Fruit fly (Drosophila melanogaster) whole organism, embryonic: Measurements from ENCODE around the gene CG31495.

Experiments
- ATbp ChIP-seq: fragments of 200-800 bp; sonication (Bioruptor generic); optimal IDR thresholded peaks from 2 replicates; lab custom pipeline; 2017; ENCODE audit warnings: missing biosample characterization, mild to moderate bottlenecking, missing genetic modification characterization, missing genetic modification reagents
- Atf6 ChIP-seq: fragments of 200-800 bp; sonication (Bioruptor generic); IDR thresholded peaks from 2 replicates; pipeline ENCODE4 v1.3.6; 2022; ENCODE audit warnings: missing biosample characterization, missing genetic modification characterization
- Awh ChIP-seq: fragments of 200-800 bp; sonication (Bioruptor generic); IDR thresholded peaks from 2 replicates; pipeline ENCODE4, ENCODE4 v1.3.6; 2022; ENCODE audit warnings: missing biosample characterization, missing genetic modification characterization
- CG10147 ChIP-seq: fragments of 200-800 bp; sonication (Bioruptor generic); optimal IDR thresholded peaks from 2 replicates; lab custom pipeline; 2019; ENCODE audit warnings: missing biosample characterization, mild to moderate bottlenecking, missing genetic modification characterization, moderate library complexity
- CG10979 ChIP-seq: fragments of 200-800 bp; sonication (Bioruptor generic); optimal IDR thresholded peaks from 2 replicates; lab custom pipeline; 2018; ENCODE audit warnings: missing biosample characterization, mild to moderate bottlenecking, missing genetic modification characterization, moderate library complexity
- CG11398 ChIP-seq: fragments of 200-800 bp; sonication (Bioruptor generic); optimal IDR thresholded peaks from 2 replicates; lab custom pipeline; 2016; ENCODE audit warnings: missing biosample characterization, missing genetic modification characterization
- CG12104 ChIP-seq: fragments of 200-800 bp; sonication (Bioruptor generic); optimal IDR thresholded peaks from 3 replicates; lab custom pipeline; 2016; ENCODE audit warnings: missing biosample characterization, missing genetic modification characterization
- CG12219 ChIP-seq: fragments of 200-800 bp; sonication (Bioruptor generic); optimal IDR thresholded peaks from 3 replicates; lab custom pipeline; 2018; ENCODE audit warnings: missing biosample characterization, mild to moderate bottlenecking, missing genetic modification characterization
- CG12236 ChIP-seq: fragments of 200-800 bp; sonication (Bioruptor generic); optimal IDR thresholded peaks from 2 replicates; lab custom pipeline; 2016; ENCODE audit warnings: missing biosample characterization, missing genetic modification characterization
- CG13624 ChIP-seq: fragments of 200-800 bp; sonication (Bioruptor generic); optimal IDR thresholded peaks from 2 replicates; lab custom pipeline; 2016; ENCODE audit warnings: missing biosample characterization, missing genetic modification characterization
- CG15514 ChIP-seq: fragments of 200-800 bp; sonication (Bioruptor generic); optimal IDR thresholded peaks from 3 replicates; lab custom pipeline; 2017; ENCODE audit warnings: missing biosample characterization, missing genetic modification characterization, mild to moderate bottlenecking, moderate library complexity, missing genetic modification reagents
- CG1603 ChIP-seq: fragments of 200-800 bp; sonication (Bioruptor generic); optimal IDR thresholded peaks from 2 replicates; lab custom pipeline; 2019; ENCODE audit warnings: missing biosample characterization, mild to moderate bottlenecking, missing genetic modification characterization, moderate library complexity
- CG16815 ChIP-seq: fragments of 200-800 bp; sonication (Bioruptor generic); optimal IDR thresholded peaks from 3 replicates; lab custom pipeline; 2017; ENCODE audit warnings: missing biosample characterization, mild to moderate bottlenecking, missing genetic modification characterization
- CG16863 ChIP-seq: fragments of 200-800 bp; sonication (Bioruptor generic); optimal IDR thresholded peaks from 3 replicates; lab custom pipeline; 2016; ENCODE audit warnings: missing biosample characterization, missing genetic modification characterization
- CG18262 ChIP-seq: fragments of 200-800 bp; optimal IDR thresholded peaks from 3 replicates; lab custom pipeline; 2019; ENCODE audit warnings: missing biosample characterization, mild to moderate bottlenecking, missing genetic modification characterization, moderate library complexity
- CG18764 ChIP-seq: fragments of 200-800 bp; sonication (Bioruptor generic); optimal IDR thresholded peaks from 3 replicates; lab custom pipeline; 2016; ENCODE audit warnings: missing biosample characterization, missing genetic modification characterization
- CG2116 ChIP-seq: fragments of 200-800 bp; sonication (Bioruptor generic); optimal IDR thresholded peaks from 3 replicates; lab custom pipeline; 2018; ENCODE audit warnings: missing biosample characterization, mild to moderate bottlenecking, missing genetic modification characterization
- CG3163 ChIP-seq: fragments of 200-800 bp; sonication (Bioruptor generic); optimal IDR thresholded peaks from 3 replicates; lab custom pipeline; 2016; ENCODE audit warnings: missing biosample characterization, missing genetic modification characterization
- CG32532 ChIP-seq: fragments of 200-800 bp; sonication (Bioruptor generic); IDR thresholded peaks from 2 replicates; pipeline ENCODE4 v1.3.6; 2022; ENCODE audit warnings: missing biosample characterization, missing genetic modification characterization
- CG3281 ChIP-seq: fragments of 200-800 bp; sonication (Bioruptor generic); optimal IDR thresholded peaks from 3 replicates; lab custom pipeline; 2017; ENCODE audit warnings: missing biosample characterization, mild to moderate bottlenecking, missing genetic modification characterization
- CG33557 ChIP-seq: fragments of 200-800 bp; sonication (Bioruptor generic); optimal IDR thresholded peaks from 2 replicates; lab custom pipeline; 2019; ENCODE audit warnings: missing biosample characterization, mild to moderate bottlenecking, missing genetic modification characterization, moderate library complexity
- CG34376 ChIP-seq: fragments of 200-800 bp; sonication (Bioruptor generic); optimal IDR thresholded peaks from 2 replicates; lab custom pipeline; 2018; ENCODE audit warnings: missing biosample characterization, mild to moderate bottlenecking, missing genetic modification characterization
- CG6175 ChIP-seq: fragments of 200-800 bp; sonication (Bioruptor generic); IDR thresholded peaks from 3 replicates; pipeline ENCODE4 v1.3.6; 2022; ENCODE audit warnings: missing biosample characterization, missing genetic modification characterization
- CG6254 ChIP-seq: fragments of 200-800 bp; sonication (Bioruptor generic); optimal IDR thresholded peaks from 3 replicates; lab custom pipeline; 2017; ENCODE audit warnings: mild to moderate bottlenecking, missing biosample characterization, missing genetic modification reagents, missing genetic modification characterization
- CG6765 ChIP-seq: fragments of 200-800 bp; sonication (Bioruptor generic); optimal IDR thresholded peaks from 3 replicates; lab custom pipeline; 2017; ENCODE audit warnings: missing biosample characterization, mild to moderate bottlenecking, missing genetic modification characterization
- CG6791 ChIP-seq: fragments of 200-800 bp; sonication (Bioruptor generic); IDR thresholded peaks from 3 replicates; pipeline ENCODE4 v1.3.6; 2022; ENCODE audit warnings: missing biosample characterization, missing genetic modification characterization; ENCODE audit not compliant: partially characterized antibody
- CG8478 ChIP-seq: fragments of >200 bp; optimal IDR thresholded peaks from 2 replicates; lab custom pipeline; 2018
- CG9817 ChIP-seq: fragments of 200-800 bp; sonication (Bioruptor generic); optimal IDR thresholded peaks from 2 replicates; lab custom pipeline; 2018; ENCODE audit warnings: missing biosample characterization, mild to moderate bottlenecking, missing genetic modification characterization, moderate library complexity
- D ChIP-seq, 2 experiments: fragments of 200-800 bp in 1 of 2; fragments of >200 bp in 1 of 2; sonication (Bioruptor generic) in 1 of 2; optimal IDR thresholded peaks; 2 replicates in 1 of 2; 3 replicates in 1 of 2; lab custom pipeline; 2017; ENCODE audit warnings: mild to moderate bottlenecking in 1 of 2, missing biosample characterization in 1 of 2, missing genetic modification characterization in 1 of 2, missing genetic modification reagents in 1 of 2
- Dfd ChIP-seq, 2 experiments: fragments of >200 bp; optimal IDR thresholded peaks; 2 replicates each; lab custom pipeline; 2017; ENCODE audit warnings: missing biosample characterization in 2 of 2, missing genetic modification characterization in 2 of 2
- Dip3 ChIP-seq: fragments of 200-800 bp; sonication (Bioruptor generic); optimal IDR thresholded peaks from 3 replicates; lab custom pipeline; 2016; ENCODE audit warnings: missing biosample characterization, missing genetic modification characterization
- Dll ChIP-seq: fragments of 200-800 bp; sonication (Bioruptor generic); IDR thresholded peaks from 4 replicates; pipeline ENCODE4 v1.3.6; 2022; ENCODE audit warnings: missing biosample characterization, missing genetic modification characterization; ENCODE audit not compliant: partially characterized antibody
- Drgx ChIP-seq: fragments of 200-800 bp; sonication (Bioruptor generic); IDR thresholded peaks from 2 replicates; pipeline ENCODE4 v1.3.6; 2022; ENCODE audit warnings: missing biosample characterization, missing genetic modification characterization
- Hand ChIP-seq: fragments of 200-800 bp; sonication (Bioruptor generic); optimal IDR thresholded peaks from 2 replicates; lab custom pipeline; 2017; ENCODE audit warnings: mild to moderate bottlenecking, missing biosample characterization, missing genetic modification reagents, missing genetic modification characterization
- Hmx ChIP-seq: fragments of 200-800 bp; sonication (Bioruptor generic); optimal IDR thresholded peaks from 2 replicates; lab custom pipeline; 2016; ENCODE audit warnings: missing biosample characterization, missing genetic modification characterization
- Lpt ChIP-seq: fragments of >200 bp; optimal IDR thresholded peaks from 2 replicates; lab custom pipeline; 2018; ENCODE audit warnings: missing biosample characterization, missing genetic modification characterization
- Med ChIP-seq: fragments of 200-800 bp; sonication (Bioruptor generic); peaks from one replicate; lab custom pipeline; 2016; ENCODE audit warnings: missing biosample characterization, missing genetic modification characterization, mild to moderate bottlenecking, inconsistent platforms, moderate library complexity
- Meics ChIP-seq: fragments of 200-800 bp; sonication (Bioruptor generic); optimal IDR thresholded peaks from 2 replicates; lab custom pipeline; 2017; ENCODE audit warnings: missing biosample characterization, mild to moderate bottlenecking, missing genetic modification characterization
- NFAT ChIP-seq: fragments of 200-800 bp; sonication (Bioruptor generic); IDR thresholded peaks from 2 replicates; pipeline ENCODE4 v1.3.6; 2022; ENCODE audit warnings: missing biosample characterization, missing genetic modification characterization
- Nf-YA ChIP-seq: fragments of 200-800 bp; sonication (Bioruptor generic); IDR thresholded peaks from 2 replicates; pipeline ENCODE4 v1.3.6; 2022; ENCODE audit warnings: missing biosample characterization, missing genetic modification characterization
- Optix ChIP-seq: fragments of 200-800 bp; sonication (Bioruptor generic); IDR thresholded peaks from 3 replicates; pipeline ENCODE4 v1.3.6; 2022; ENCODE audit warnings: missing biosample characterization, missing genetic modification characterization
- Sin3A ChIP-seq: fragments of >200 bp; optimal IDR thresholded peaks from 2 replicates; lab custom pipeline; 2018
- cad ChIP-seq: fragments of >200 bp; optimal IDR thresholded peaks from 2 replicates; lab custom pipeline; 2017; ENCODE audit warnings: missing biosample characterization, missing genetic modification characterization
- crc ChIP-seq: fragments of 200-800 bp; sonication (Bioruptor generic); optimal IDR thresholded peaks from 2 replicates; lab custom pipeline; 2016; ENCODE audit warnings: missing biosample characterization, missing genetic modification characterization
- fd64A ChIP-seq: fragments of 200-800 bp; sonication (Bioruptor generic); optimal IDR thresholded peaks from 3 replicates; lab custom pipeline; 2018; ENCODE audit warnings: missing biosample characterization, mild to moderate bottlenecking, missing genetic modification characterization
- hb ChIP-seq: fragments of 200-800 bp; sonication (Bioruptor generic); IDR thresholded peaks from 3 replicates; pipeline ENCODE4 v1.3.6; 2022; ENCODE audit warnings: missing biosample characterization, missing genetic modification characterization; ENCODE audit not compliant: partially characterized antibody
- maf-S ChIP-seq: fragments of 200-800 bp; sonication (Bioruptor generic); optimal IDR thresholded peaks from 2 replicates; lab custom pipeline; 2016; ENCODE audit warnings: missing biosample characterization, missing genetic modification characterization
- mirr ChIP-seq: fragments of 200-800 bp; sonication (Bioruptor generic); optimal IDR thresholded peaks from 3 replicates; lab custom pipeline; 2018; ENCODE audit warnings: missing biosample characterization, mild to moderate bottlenecking, missing genetic modification characterization
- psq ChIP-seq: fragments of 200-800 bp; sonication (Bioruptor generic); optimal IDR thresholded peaks from 2 replicates; lab custom pipeline; 2017; ENCODE audit warnings: missing biosample characterization, missing genetic modification characterization
- ttk ChIP-seq: fragments of 200-800 bp; sonication (Bioruptor generic); IDR thresholded peaks from 2 replicates; pipeline ENCODE4 v2.1.2; 2022; ENCODE audit warnings: missing biosample characterization, missing genetic modification characterization

The CG31495 gene

dm6 chr3R:13802057-13802817, 37.5 kb downstream of the CG31495 start (continued):
- TF ChIP-seq Optix (no peak), CG10147 (GFP tag; lab: Kevin White, UChicago) (no peak), CG12219 (GFP tag; lab: Kevin White, UChicago) (no peak), CG3163 (GFP tag; lab: Kevin White, UChicago) (no peak), CG33557 (GFP tag; lab: Kevin White, UChicago) (no peak), Hand (GFP tag; lab: Kevin White, UChicago) (peak; percentile 45), Nf-YA (GFP tag; lab: Robert Waterston, UW) (no peak), crc (GFP tag; lab: Kevin White, UChicago) (no peak), CG1603 (tag; lab: Kevin White, UChicago) (no peak), ATbp (GFP tag; lab: Kevin White, UChicago) (no peak), Drgx (GFP tag; lab: Robert Waterston, UW) (no peak), CG8478 (lab: Kevin White, UChicago) (no peak), cad (GFP tag; lab: Kevin White, UChicago) (no peak), fd64A (GFP tag; lab: Kevin White, UChicago) (no peak), CG13624 (GFP tag; lab: Kevin White, UChicago) (no peak), Med (GFP tag; lab: Kevin White, UChicago) (no peak), NFAT (GFP tag; lab: Robert Waterston, UW) (no peak; the same call in 1 of the 2 replicates), CG18262 (tag; lab: Kevin White, UChicago) (no peak), CG16863 (GFP tag; lab: Kevin White, UChicago) (no peak), CG6791 (peak; percentile 27; the same call in 1 of the 3 replicates), maf-S (GFP tag; lab: Kevin White, UChicago) (no peak), Hmx (no peak), CG18764 (GFP tag; lab: Kevin White, UChicago) (no peak), CG9817 (tag; lab: Kevin White, UChicago) (no peak), CG15514 (GFP tag; lab: Kevin White, UChicago) (no peak), Atf6 (no peak), CG34376 (GFP tag; lab: Kevin White, UChicago) (peak; percentile 75), Dfd (GFP tag; optimal IDR thresholded peaks at IDR 0.05; lab: Kevin White, UChicago) (no peak), psq (no peak), Dll (GFP tag; lab: Robert Waterston, UW) (0 out of 4 replicates have a peak, but pooled peaks have one; percentile 11), CG16815 (no peak), Meics (GFP tag; lab: Kevin White, UChicago) (peak; percentile 15), ttk (no peak), CG32532 (no peak), CG6254 (GFP tag; lab: Kevin White, UChicago) (no peak), CG2116 (no peak), Sin3A (lab: Kevin White, UChicago) (no peak), Awh (GFP tag; lab: Robert Waterston, UW) (no peak), CG6175 (no peak), CG3281 (GFP tag; lab: Kevin White, UChicago) (peak; percentile 25), hb (GFP tag; lab: Robert Waterston, UW) (no peak), Dip3 (GFP tag; lab: Kevin White, UChicago) (no peak), CG10979 (tag; lab: Kevin White, UChicago) (no peak), mirr (GFP tag; lab: Kevin White, UChicago) (peak; percentile 50), CG11398 (GFP tag; lab: Kevin White, UChicago) (no peak), CG12104 (GFP tag; lab: Kevin White, UChicago) (no peak), CG6765 (peak; percentile 48), CG12236 (GFP tag; lab: Kevin White, UChicago) (no peak), D (optimal IDR thresholded peaks at IDR 0.05; lab: Kevin White, UChicago) (no peak), D (GFP tag; optimal IDR thresholded peaks at IDR 0.05; lab: Kevin White, UChicago) (no peak), Lpt (GFP tag; lab: Kevin White, UChicago) (no peak)
